Worm (Caenorhabditis elegans) whole organism, early embryonic: ENCODE data around the gene ebp-1.

Experiments used
- B0310.2 ChIP-seq: sonication (generic microtip); optimal IDR thresholded peaks from 2 replicates; lab custom pipeline; 2016; ENCODE audit warnings: mild to moderate bottlenecking, missing genetic modification characterization, missing compliant biosample characterization
- F13C5.2 ChIP-seq: sonication (generic microtip); optimal IDR thresholded peaks from 2 replicates; lab custom pipeline; 2017; ENCODE audit warnings: mild to moderate bottlenecking, missing genetic modification characterization, inconsistent platforms, missing compliant biosample characterization
- aly-1 ChIP-seq: sonication (generic microtip); optimal IDR thresholded peaks from 2 replicates; lab custom pipeline; 2016; ENCODE audit warnings: missing genetic modification characterization, missing compliant biosample characterization
- ama-1 ChIP-seq: fragments of 150-350 bp; optimal IDR thresholded peaks from 2 replicates; lab custom pipeline; 2014
- ceh-13 ChIP-seq: fragments of 200-800 bp; sonication (Bioruptor generic); optimal IDR thresholded peaks from 2 replicates; lab custom pipeline; 2018; ENCODE audit warnings: mild to moderate bottlenecking, missing genetic modification characterization, missing compliant biosample characterization
- ceh-36 ChIP-seq: sonication (generic microtip); optimal IDR thresholded peaks from 2 replicates; lab custom pipeline; 2016; ENCODE audit warnings: missing genetic modification characterization, inconsistent platforms, missing compliant biosample characterization
- ets-7 ChIP-seq: sonication (generic microtip); optimal IDR thresholded peaks from 2 replicates; lab custom pipeline; 2016; ENCODE audit warnings: missing genotype, missing genetic modification characterization, missing compliant biosample characterization
- flt-1 ChIP-seq: fragments of 200-800 bp; sonication (Bioruptor generic); IDR thresholded peaks from 2 replicates; pipeline ENCODE4 v1.3.6; 2022; ENCODE audit warnings: missing genetic modification characterization, missing compliant biosample characterization
- hmbx-1 ChIP-seq: sonication (generic microtip); optimal IDR thresholded peaks from 2 replicates; lab custom pipeline; 2016; ENCODE audit warnings: mild to moderate bottlenecking, missing genetic modification characterization, missing compliant biosample characterization
- hmg-4 ChIP-seq: fragments of 200-800 bp; sonication (Bioruptor generic); optimal IDR thresholded peaks from 2 replicates; lab custom pipeline; 2018; ENCODE audit warnings: mild to moderate bottlenecking, missing genetic modification characterization, missing compliant biosample characterization
- hnd-1 ChIP-seq: sonication (generic microtip); optimal IDR thresholded peaks from 2 replicates; lab custom pipeline; 2016; ENCODE audit warnings: missing genetic modification characterization, missing compliant biosample characterization
- pes-1 ChIP-seq: fragments of 200-800 bp; sonication (Bioruptor generic); IDR thresholded peaks from 2 replicates; pipeline ENCODE4 v1.3.6; 2022; ENCODE audit warnings: missing genetic modification reagents, missing genetic modification characterization, missing compliant biosample characterization
- scrt-1 ChIP-seq: fragments of 200-800 bp; sonication (Bioruptor generic); IDR thresholded peaks from 2 replicates; pipeline ENCODE4 v1.3.6; 2022; ENCODE audit warnings: missing genetic modification characterization, missing compliant biosample characterization
- sea-1 ChIP-seq: fragments of 200-800 bp; sonication (Bioruptor generic); conservative IDR thresholded peaks from 2 replicates; pipeline ENCODE4 v1.3.6; 2022; ENCODE audit warnings: missing genetic modification characterization, missing compliant biosample characterization
- tbx-11 ChIP-seq: fragments of 200-800 bp; sonication (Bioruptor generic); IDR thresholded peaks from 2 replicates; pipeline ENCODE4 v1.3.6; 2022; ENCODE audit warnings: missing genetic modification characterization, missing compliant biosample characterization
- tbx-37 ChIP-seq: fragments of 200-800 bp; sonication (Bioruptor generic); conservative IDR thresholded peaks from 2 replicates; pipeline ENCODE4 v1.3.6; 2022; ENCODE audit warnings: missing genetic modification reagents, missing genetic modification characterization, missing compliant biosample characterization
- tra-4 ChIP-seq: sonication (generic microtip); optimal IDR thresholded peaks from 2 replicates; lab custom pipeline; 2017; ENCODE audit warnings: missing genetic modification characterization, missing compliant biosample characterization

The ebp-1 gene

ce11 chrV:18085150-18085833 lies 41.9 kb downstream of the ebp-1 start, which contains the start of gene fbxa-106:
Gene fbxa-106 (minus strand): TSS chrV:18085200.
- TF ChIP-seq ceh-13 (GFP tag; lab: Kevin White, UChicago) (no peak), tbx-37 (GFP tag; lab: Robert Waterston, UW) (no peak), F13C5.2 (tag; lab: Kevin White, UChicago) (no peak), hmg-4 (GFP tag; lab: Kevin White, UChicago) (no peak), aly-1 (no peak), tra-4 (tag; lab: Kevin White, UChicago) (no peak)

ce11 chrV:18086174-18086661 lies 42.8 kb downstream of the ebp-1 start, which contains the start of gene Y59A8B.12:
Gene Y59A8B.12 (minus strand): TSS chrV:18086224.
- TF ChIP-seq sea-1, result no peak
- no peak for TF ChIP-seq F13C5.2 (tag; lab: Kevin White, UChicago)
- TF ChIP-seq flt-1, result no peak
- TF ChIP-seq aly-1, result no peak
- TF ChIP-seq ceh-13 (GFP tag; lab: Kevin White, UChicago), result no peak
- no peak for TF ChIP-seq tbx-11 (GFP tag; lab: Robert Waterston, UW)
- no peak for TF ChIP-seq pes-1
- TF ChIP-seq hmg-4 (GFP tag; lab: Kevin White, UChicago), result no peak
- TF ChIP-seq hmbx-1 (tag; lab: Kevin White, UChicago), result no peak
- no peak for TF ChIP-seq B0310.2
- TF ChIP-seq tbx-37 (GFP tag; lab: Robert Waterston, UW), result no peak
- TF ChIP-seq ceh-36 (tag; lab: Kevin White, UChicago), result no peak

ce11 chrV:18086783-18087182 lies 43.4 kb downstream of the ebp-1 start, which contains the start of gene slr-2:
Gene slr-2 (plus strand): TSS chrV:18087123.
- TF ChIP-seq ceh-36 (tag; lab: Kevin White, UChicago) (no peak), ama-1 (no peak), hmg-4 (GFP tag; lab: Kevin White, UChicago) (no peak), flt-1 (no peak), tra-4 (tag; lab: Kevin White, UChicago) (no peak), ceh-13 (GFP tag; lab: Kevin White, UChicago) (no peak), scrt-1 (GFP tag; lab: Robert Waterston, UW) (no peak), tbx-37 (GFP tag; lab: Robert Waterston, UW) (no peak), aly-1 (no peak), pes-1 (no peak), F13C5.2 (tag; lab: Kevin White, UChicago) (no peak), hnd-1 (tag; lab: Kevin White, UChicago) (no peak), hmbx-1 (tag; lab: Kevin White, UChicago) (no peak), sea-1 (no peak), B0310.2 (no peak), tbx-11 (GFP tag; lab: Robert Waterston, UW) (no peak), ets-7 (tag; lab: Kevin White, UChicago) (no peak)

DNA sequence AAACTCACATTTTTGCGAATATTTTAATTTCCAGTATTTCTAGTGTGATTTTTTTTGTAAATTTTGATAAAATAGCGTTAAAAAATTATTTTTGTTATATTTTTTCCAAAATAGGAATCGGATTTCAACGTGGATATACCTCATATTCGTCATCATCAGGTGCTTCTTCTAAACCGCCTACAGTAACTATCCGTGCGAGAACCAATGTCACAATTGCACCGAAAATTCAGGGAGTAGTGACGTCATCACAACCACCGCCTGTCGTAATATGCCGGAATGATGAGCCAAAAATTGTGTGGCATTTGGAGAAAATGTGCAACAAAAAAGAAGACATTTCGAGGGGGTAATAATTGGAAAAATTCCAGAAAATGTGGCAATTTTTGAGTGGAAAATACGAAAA lies 47.8 kb downstream of the ebp-1 start:
- TF ChIP-seq tra-4 (tag; lab: Kevin White, UChicago) (no peak), ets-7 (tag; lab: Kevin White, UChicago) (no peak), tbx-11 (GFP tag; lab: Robert Waterston, UW) (no peak), sea-1 (no peak), ama-1 (no peak), hmbx-1 (tag; lab: Kevin White, UChicago) (no peak), tbx-37 (GFP tag; lab: Robert Waterston, UW) (no peak), ceh-13 (GFP tag; lab: Kevin White, UChicago) (no peak), B0310.2 (no peak), pes-1 (no peak), flt-1 (no peak), scrt-1 (GFP tag; lab: Robert Waterston, UW) (no peak), hnd-1 (tag; lab: Kevin White, UChicago) (no peak), ceh-36 (tag; lab: Kevin White, UChicago) (no peak), hmg-4 (GFP tag; lab: Kevin White, UChicago) (no peak), aly-1 (no peak)

DNA sequence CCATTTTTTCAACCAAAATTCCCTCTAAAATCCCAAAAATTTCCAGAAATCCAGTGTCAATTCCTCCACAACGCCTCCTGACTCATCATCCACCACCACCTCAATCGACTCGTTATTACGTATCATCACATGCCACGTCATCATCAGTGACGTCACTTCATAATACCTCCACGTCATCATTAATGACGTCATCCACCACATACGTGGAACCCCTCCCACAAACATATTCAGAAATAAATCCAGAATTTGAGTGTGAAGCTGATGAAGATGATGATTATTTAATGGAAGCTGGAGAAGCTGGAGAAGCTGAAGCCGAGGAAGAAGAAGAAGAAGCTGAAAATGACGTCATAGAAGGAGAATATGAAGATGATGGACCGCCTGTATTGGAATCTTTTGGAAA lies 50.6 kb downstream of the ebp-1 start:
- TF ChIP-seq aly-1 (no peak), flt-1 (no peak), B0310.2 (no peak), ama-1 (no peak)

ce11 chrV:18098387-18098786 lies 55.0 kb downstream of the ebp-1 start, which contains the start of gene par-4:
Gene par-4 (plus strand): TSS chrV:18098687.
- TF ChIP-seq tbx-11 (GFP tag; lab: Robert Waterston, UW), result no peak
- TF ChIP-seq hmg-4 (GFP tag; lab: Kevin White, UChicago), result no peak
